Worm (Caenorhabditis elegans): ENCODE data around the gene Y53F4B.26.

DNA sequence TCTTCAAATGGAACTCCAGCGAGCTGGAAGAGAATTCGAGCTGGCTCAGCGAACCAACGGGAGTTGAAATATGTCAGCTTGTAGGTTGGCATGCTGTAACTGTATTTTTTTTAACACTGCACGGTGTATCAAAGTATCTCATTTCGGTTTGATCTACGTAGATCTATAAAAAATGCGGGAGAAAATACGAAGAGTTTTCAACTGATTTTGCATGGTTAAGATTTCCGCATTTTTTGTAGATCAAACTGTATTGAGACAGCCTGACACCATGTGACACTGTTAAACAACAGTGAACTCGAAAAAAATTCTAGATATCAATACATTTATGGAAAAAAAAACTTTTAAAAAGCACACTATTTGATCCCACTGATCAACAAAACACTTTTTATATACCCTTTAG is 37.7 kb upstream of the Y53F4B.26 start, which contains the start of gene gst-32:
- no peak for TF ChIP-seq ceh-19 (GFP tag; optimal IDR thresholded peaks at IDR 0.05)
- no peak for TF ChIP-seq unc-86 (tag; optimal IDR thresholded peaks at IDR 0.05)
- TF ChIP-seq unc-42 (tag; optimal IDR thresholded peaks at IDR 0.05): no peak

All from whole organism, late embryonic.